Worm (Caenorhabditis elegans): ENCODE measurements around the gene tag-120.

DNA sequence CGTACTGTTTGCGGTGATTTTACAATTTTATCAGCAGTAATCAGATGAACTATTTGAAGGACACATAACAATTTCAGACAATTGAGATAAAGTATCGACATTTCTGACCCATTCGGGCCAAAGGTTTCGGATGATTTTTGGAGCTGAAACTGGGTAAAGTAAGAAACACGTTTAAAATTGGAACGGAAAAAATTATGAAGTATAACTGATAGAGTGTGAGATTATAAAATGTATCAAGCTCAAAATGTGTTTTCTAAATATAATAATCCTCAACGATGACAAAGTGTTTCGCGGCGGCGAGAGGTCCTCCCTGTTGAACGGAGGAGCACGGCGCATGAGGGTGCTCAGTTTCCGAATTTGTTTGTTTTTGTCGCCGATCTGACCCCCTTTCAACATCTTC is 24.1 kb downstream of the tag-120 start, which contains the start of gene ZK287.4:
- TF ChIP-seq ztf-29 (GFP tag; IDR thresholded peaks at IDR 0.05) (no peak), tab-1 (GFP tag; IDR thresholded peaks at IDR 0.05) (no peak), ztf-23 (GFP tag; IDR thresholded peaks at IDR 0.05) (no peak), flt-1 (GFP tag; IDR thresholded peaks at IDR 0.05) (no peak), T22C8.4 (GFP tag; IDR thresholded peaks at IDR 0.05) (no peak), med-1 (GFP tag; optimal IDR thresholded peaks at IDR 0.05; ENCODE audit: insufficient read depth) (no peak), ref-1 (GFP tag; conservative IDR thresholded peaks at IDR 0.05) (no peak)
